Fruit fly (Drosophila melanogaster) whole organism, wandering third instar larva: Measurements from ENCODE around the gene CG31528.

Experiments used
- Abd-B ChIP-seq: fragments of >200 bp; optimal IDR thresholded peaks from 2 replicates; lab custom pipeline; 2017; ENCODE audit warnings: missing biosample characterization, missing genetic modification characterization
- CG32264 ChIP-seq: fragments of 200-800 bp; sonication (Bioruptor generic); optimal IDR thresholded peaks from 2 replicates; lab custom pipeline; 2016; ENCODE audit warnings: missing biosample characterization, missing genetic modification characterization
- CG9705 ChIP-seq: fragments of 200-800 bp; sonication (Bioruptor generic); optimal IDR thresholded peaks from 2 replicates; lab custom pipeline; 2018; ENCODE audit warnings: missing biosample characterization, mild to moderate bottlenecking, missing genetic modification characterization
- CrebA ChIP-seq: fragments of 200-800 bp; sonication (Bioruptor generic); optimal IDR thresholded peaks from 2 replicates; lab custom pipeline; 2016; ENCODE audit warnings: missing biosample characterization, mild to moderate bottlenecking, missing genetic modification characterization, borderline replicate concordance
- Dfd ChIP-seq: fragments of >200 bp; optimal IDR thresholded peaks from 2 replicates; lab custom pipeline; 2017; ENCODE audit warnings: missing biosample characterization, missing genetic modification characterization
- Dif ChIP-seq: fragments of 200-275, 200-300 bp; sonication (Bioruptor generic); optimal IDR thresholded peaks from 2 replicates; lab custom pipeline; 2018; ENCODE audit warnings: missing biosample characterization, missing genetic modification characterization; ENCODE audit not compliant: partially characterized antibody
- GATAd ChIP-seq: sonication (Bioruptor generic); optimal IDR thresholded peaks from 2 replicates; lab custom pipeline; 2016; ENCODE audit warnings: missing biosample characterization, missing genetic modification characterization
- HLH106 ChIP-seq: fragments of 200-800 bp; optimal IDR thresholded peaks from 3 replicates; lab custom pipeline; 2019; ENCODE audit warnings: missing biosample characterization, mild to moderate bottlenecking, missing genetic modification characterization, moderate library complexity
- Hnf4 ChIP-seq: fragments of 200-800 bp; sonication (Bioruptor generic); optimal IDR thresholded peaks from 2 replicates; lab custom pipeline; 2016; ENCODE audit warnings: missing biosample characterization, mild to moderate bottlenecking, missing genetic modification characterization
- Hr83 ChIP-seq: fragments of 200-300 bp; sonication (Bioruptor generic); optimal IDR thresholded peaks from 2 replicates; lab custom pipeline; 2016; ENCODE audit warnings: missing biosample characterization, mild to moderate bottlenecking, missing genetic modification characterization, moderate library complexity; ENCODE audit not compliant: poor library complexity, severe bottlenecking
- Jra ChIP-seq: sonication (Bioruptor generic); optimal IDR thresholded peaks from 2 replicates; lab custom pipeline; 2016; ENCODE audit warnings: missing biosample characterization, missing genetic modification characterization
- Myc ChIP-seq: fragments of >200 bp; optimal IDR thresholded peaks from 2 replicates; lab custom pipeline; 2017
- N ChIP-seq: fragments of >200 bp; optimal IDR thresholded peaks from 2 replicates; lab custom pipeline; 2018; ENCODE audit warnings: missing biosample characterization, missing external identifiers, missing genetic modification characterization
- OdsH ChIP-seq: fragments of 200-800 bp; sonication (Bioruptor generic); optimal IDR thresholded peaks from 2 replicates; lab custom pipeline; 2016; ENCODE audit warnings: missing biosample characterization, mild to moderate bottlenecking, missing genetic modification characterization
- Rel ChIP-seq, 2 experiments: fragments of 200-800 bp; sonication (Bioruptor generic) in 1 of 2; optimal IDR thresholded peaks; 2 replicates in 1 of 2; 3 replicates in 1 of 2; lab custom pipeline; 2016 to 2019; ENCODE audit warnings: mild to moderate bottlenecking in 2 of 2, missing biosample characterization in 2 of 2, missing genetic modification characterization in 2 of 2, moderate library complexity in 1 of 2
- Sp1 ChIP-seq: fragments of 200-800 bp; sonication (Bioruptor generic); optimal IDR thresholded peaks from 3 replicates; lab custom pipeline; 2019; ENCODE audit warnings: missing biosample characterization, mild to moderate bottlenecking, missing genetic modification characterization, moderate library complexity
- Vsx2 ChIP-seq: fragments of 200-300, 225-300 bp; sonication (Bioruptor generic); optimal IDR thresholded peaks from 2 replicates; lab custom pipeline; 2018; ENCODE audit warnings: missing biosample characterization, missing genetic modification characterization; ENCODE audit not compliant: partially characterized antibody
- br ChIP-seq: fragments of 200-800 bp; sonication (Bioruptor generic); optimal IDR thresholded peaks from 2 replicates; lab custom pipeline; 2016; ENCODE audit warnings: missing biosample characterization, missing genetic modification characterization
- brk ChIP-seq: fragments of 200-800 bp; sonication (Bioruptor generic); optimal IDR thresholded peaks from 2 replicates; lab custom pipeline; 2016; ENCODE audit warnings: missing biosample characterization, mild to moderate bottlenecking, missing genetic modification characterization
- dl ChIP-seq, 2 experiments: fragments of 175-275, 200-275 bp in 1 of 2; fragments of 200-275 bp in 1 of 2; sonication (Bioruptor generic); optimal IDR thresholded peaks; lab custom pipeline; 2018; ENCODE audit warnings: mild to moderate bottlenecking in 2 of 2, missing biosample characterization in 2 of 2, missing genetic modification characterization in 2 of 2, moderate library complexity in 2 of 2; ENCODE audit not compliant: partially characterized antibody in 2 of 2, insufficient read depth in 1 of 2
- dsf ChIP-seq: sonication (Bioruptor generic); optimal IDR thresholded peaks from 2 replicates; lab custom pipeline; 2016; ENCODE audit warnings: missing biosample characterization, missing genetic modification characterization, borderline replicate concordance
- ey ChIP-seq: fragments of 200-800 bp; sonication (Bioruptor generic); optimal IDR thresholded peaks from 2 replicates; lab custom pipeline; 2016; ENCODE audit warnings: missing biosample characterization, missing genetic modification characterization
- foxo ChIP-seq, 2 experiments: fragments of 200-800 bp; sonication (Bioruptor generic); optimal IDR thresholded peaks; 2 replicates in 1 of 2; 3 replicates in 1 of 2; lab custom pipeline; 2016 to 2017; ENCODE audit warnings: missing biosample characterization in 2 of 2, missing genetic modification characterization in 2 of 2
- fru ChIP-seq: fragments of 200-800 bp; sonication (Bioruptor generic); optimal IDR thresholded peaks from 3 replicates; lab custom pipeline; 2016; ENCODE audit warnings: missing biosample characterization, mild to moderate bottlenecking, missing genetic modification characterization
- h ChIP-seq: fragments of 200-800 bp; sonication (Bioruptor generic); optimal IDR thresholded peaks from 3 replicates; lab custom pipeline; 2016; ENCODE audit warnings: missing biosample characterization, mild to moderate bottlenecking, missing genetic modification characterization
- jim ChIP-seq: fragments of 175-275, 200-325 bp; sonication (Bioruptor generic); optimal IDR thresholded peaks from 2 replicates; lab custom pipeline; 2016; ENCODE audit warnings: missing biosample characterization, mild to moderate bottlenecking, missing genetic modification characterization
- lola ChIP-seq: fragments of >200 bp; optimal IDR thresholded peaks from 2 replicates; lab custom pipeline; 2017; ENCODE audit warnings: missing biosample characterization, missing genetic modification characterization
- pan ChIP-seq: fragments of >200 bp; optimal IDR thresholded peaks from 2 replicates; lab custom pipeline; 2017
- psq ChIP-seq: fragments of 200-800 bp; sonication (Bioruptor generic); optimal IDR thresholded peaks from 3 replicates; lab custom pipeline; 2017; ENCODE audit warnings: missing biosample characterization, mild to moderate bottlenecking, missing genetic modification characterization, moderate library complexity
- rgr ChIP-seq: fragments of 200-800 bp; sonication (Bioruptor generic); optimal IDR thresholded peaks from 3 replicates; lab custom pipeline; 2016; ENCODE audit warnings: missing biosample characterization, mild to moderate bottlenecking, missing genetic modification characterization
- sage ChIP-seq: fragments of 200-800 bp; sonication (Bioruptor generic); optimal IDR thresholded peaks from 2 replicates; lab custom pipeline; 2016; ENCODE audit warnings: missing biosample characterization, mild to moderate bottlenecking, missing genetic modification characterization
- tai ChIP-seq: sonication (Bioruptor generic); optimal IDR thresholded peaks from 2 replicates; lab custom pipeline; 2016; ENCODE audit warnings: missing biosample characterization, missing genetic modification characterization
- woc ChIP-seq: sonication (Bioruptor generic); optimal IDR thresholded peaks from 2 replicates; lab custom pipeline; 2016; ENCODE audit warnings: missing biosample characterization, mild to moderate bottlenecking, missing genetic modification characterization

The CG31528 gene

dm6 chr3R:4381079-4381919 is 34.9 kb upstream of the CG31528 start, which contains the start of gene Cont:
Gene Cont, plus strand, starts transcription at chr3R:4381306.
- no peak for TF ChIP-seq ey (GFP tag; lab: Kevin White, UChicago)
- no peak for TF ChIP-seq Hr83
- no peak for TF ChIP-seq rgr (GFP tag; lab: Kevin White, UChicago)
- TF ChIP-seq Vsx2 (GFP tag; lab: Kevin White, UChicago), result no peak
- no peak for TF ChIP-seq N (GFP tag; lab: Kevin White, UChicago)
- no peak for TF ChIP-seq lola (GFP tag; lab: Kevin White, UChicago)
- TF ChIP-seq CrebA (GFP tag; lab: Kevin White, UChicago), result no peak
- TF ChIP-seq Hnf4 (GFP tag; lab: Kevin White, UChicago), result peak; percentile 62
- TF ChIP-seq HLH106 (tag; lab: Kevin White, UChicago), result no peak
- TF ChIP-seq psq (GFP tag; lab: Kevin White, UChicago), result no peak
- peak; percentile 26 for TF ChIP-seq h (GFP tag; lab: Kevin White, UChicago)
- TF ChIP-seq Rel (GFP tag; optimal IDR thresholded peaks at IDR 0.05; lab: Kevin White, UChicago), result no peak
- peak; percentile 10 for TF ChIP-seq Rel (tag; optimal IDR thresholded peaks at IDR 0.05; lab: Kevin White, UChicago)
- no peak for TF ChIP-seq Abd-B (GFP tag; lab: Kevin White, UChicago)
- TF ChIP-seq CG9705 (GFP tag; lab: Kevin White, UChicago), result no peak
- no peak for TF ChIP-seq dsf (GFP tag; lab: Kevin White, UChicago)
- no peak for TF ChIP-seq fru
- no peak for TF ChIP-seq br (GFP tag; lab: Kevin White, UChicago)
- TF ChIP-seq brk (GFP tag; lab: Kevin White, UChicago), result no peak

- TF ChIP-seq Jra, result no peak
- no peak for TF ChIP-seq br (GFP tag; lab: Kevin White, UChicago)
- TF ChIP-seq CG32264 (GFP tag; lab: Kevin White, UChicago), result no peak
- TF ChIP-seq Sp1, result no peak
- TF ChIP-seq fru, result no peak
- TF ChIP-seq pan (lab: Kevin White, UChicago), result no peak
- no peak for TF ChIP-seq jim (GFP tag; lab: Kevin White, UChicago)
- TF ChIP-seq dl (GFP tag; optimal IDR thresholded peaks at IDR 0.05; lab: Kevin White, UChicago; ENCODE audit: insufficient read depth in 1 of 2, partially characterized antibody in 2 of 2), result no peak
- no peak for TF ChIP-seq Dif (GFP tag; lab: Kevin White, UChicago)
- TF ChIP-seq OdsH (GFP tag; lab: Kevin White, UChicago), result no peak
- TF ChIP-seq ey (GFP tag; lab: Kevin White, UChicago), result no peak
- TF ChIP-seq lola (GFP tag; lab: Kevin White, UChicago), result no peak
- TF ChIP-seq CrebA (GFP tag; lab: Kevin White, UChicago), result no peak
- no peak for TF ChIP-seq Hr83
- TF ChIP-seq tai (GFP tag; lab: Kevin White, UChicago), result no peak
- no peak for TF ChIP-seq woc (GFP tag; lab: Kevin White, UChicago)
- TF ChIP-seq sage (GFP tag; lab: Kevin White, UChicago), result no peak
- TF ChIP-seq Myc (lab: Kevin White, UChicago), result no peak
- TF ChIP-seq Hnf4 (GFP tag; lab: Kevin White, UChicago), result no peak
Observed at dm6 chr3R:4382165-4382564, 34.1 kb upstream of the CG31528 start.

DNA sequence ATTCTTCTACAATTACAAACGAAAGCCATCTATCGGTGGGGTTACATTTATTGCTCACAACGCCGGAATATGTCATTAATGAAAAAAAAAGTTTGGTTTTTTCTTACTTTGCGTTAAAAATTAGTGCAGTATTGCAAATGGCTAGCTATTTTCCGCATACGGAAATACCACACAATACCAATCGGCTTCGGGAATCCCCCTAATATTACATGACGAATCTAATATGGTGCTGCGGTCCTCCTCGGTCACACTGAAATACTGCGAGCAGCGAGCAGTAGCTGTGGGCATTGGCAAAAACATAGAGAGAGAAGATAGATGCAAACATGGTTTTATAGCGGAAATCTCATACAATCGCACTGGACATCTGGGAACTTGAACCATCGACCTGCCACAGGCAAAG is 28.7 kb upstream of the CG31528 start, which contains the start of gene tub:
Gene tub (plus strand): TSS at position 253 of the 400 bp plus-strand sequence.
- peak; percentile 7 for TF ChIP-seq Hr83
- no peak for TF ChIP-seq Dfd (GFP tag; lab: Kevin White, UChicago)
- no peak for TF ChIP-seq dsf (GFP tag; lab: Kevin White, UChicago)
- no peak for TF ChIP-seq Vsx2 (GFP tag; lab: Kevin White, UChicago)
- TF ChIP-seq dl (GFP tag; optimal IDR thresholded peaks at IDR 0.05; lab: Kevin White, UChicago; ENCODE audit: insufficient read depth in 1 of 2, partially characterized antibody in 2 of 2), result no peak
- peak in 1 of 2 experiments; percentile 44 for TF ChIP-seq foxo (GFP tag; optimal IDR thresholded peaks at IDR 0.05; lab: Kevin White, UChicago)
- peak; percentile 23 for TF ChIP-seq psq (GFP tag; lab: Kevin White, UChicago)
- peak; percentile 51 for TF ChIP-seq Hnf4 (GFP tag; lab: Kevin White, UChicago)
- TF ChIP-seq pan (lab: Kevin White, UChicago), result no peak
- no peak for TF ChIP-seq sage (GFP tag; lab: Kevin White, UChicago)
- TF ChIP-seq Dif (GFP tag; lab: Kevin White, UChicago), result no peak
- no peak for TF ChIP-seq Rel (GFP tag; optimal IDR thresholded peaks at IDR 0.05; lab: Kevin White, UChicago)
- peak; percentile 90 for TF ChIP-seq Rel (tag; optimal IDR thresholded peaks at IDR 0.05; lab: Kevin White, UChicago)
- TF ChIP-seq rgr (GFP tag; lab: Kevin White, UChicago), result peak; percentile 35
- no peak for TF ChIP-seq GATAd (GFP tag; lab: Kevin White, UChicago)
- peak; percentile 59 for TF ChIP-seq HLH106 (tag; lab: Kevin White, UChicago)
- TF ChIP-seq Sp1, result peak; percentile 41
- TF ChIP-seq h (GFP tag; lab: Kevin White, UChicago), result no peak
- TF ChIP-seq Myc (lab: Kevin White, UChicago), result peak; percentile 25
